Worm (Caenorhabditis elegans): Measurements from ENCODE around the gene sec-16A.1.

DNA sequence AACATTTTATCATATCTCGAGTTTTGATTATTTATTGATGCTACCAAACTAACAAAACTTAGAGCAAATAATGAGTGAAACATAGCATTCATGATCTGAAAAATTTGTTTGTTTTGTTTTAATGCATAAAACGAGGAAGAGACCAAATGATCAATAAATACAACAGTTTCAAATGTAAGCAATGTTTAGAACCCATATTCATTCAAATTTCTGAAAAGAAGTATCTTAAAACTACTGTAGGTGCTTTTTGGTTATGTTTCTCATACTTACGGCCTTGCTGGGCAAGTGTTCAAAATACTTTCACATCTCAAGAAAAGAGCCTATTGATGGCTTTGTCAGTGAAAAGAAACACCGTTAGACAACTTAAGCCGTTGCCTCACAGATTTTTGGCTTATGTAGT is 47.9 kb upstream of the sec-16A.1 start, which contains the start of gene F02A9.1:
- TF ChIP-seq med-1 (GFP tag; optimal IDR thresholded peaks at IDR 0.05; ENCODE audit: insufficient read depth) (no peak), flt-1 (GFP tag; IDR thresholded peaks at IDR 0.05) (no peak), ztf-29 (GFP tag; IDR thresholded peaks at IDR 0.05) (no peak), cog-1 (tag; optimal IDR thresholded peaks at IDR 0.05) (no peak), ref-1 (GFP tag; conservative IDR thresholded peaks at IDR 0.05) (no peak), tab-1 (GFP tag; IDR thresholded peaks at IDR 0.05) (no peak)
